Fruit fly (Drosophila melanogaster) whole organism, embryonic: ENCODE results near the gene CG6163.

ENCODE experiments used
- CG11723 ChIP-seq: fragments of 200-800 bp; sonication (Bioruptor generic); optimal IDR thresholded peaks from 2 replicates; lab custom pipeline; 2017; ENCODE audit warnings: missing biosample characterization, mild to moderate bottlenecking, missing genetic modification characterization
- CG12391 ChIP-seq: fragments of 200-800 bp; sonication (Bioruptor generic); optimal IDR thresholded peaks from 3 replicates; lab custom pipeline; 2018; ENCODE audit warnings: missing biosample characterization, mild to moderate bottlenecking, missing genetic modification characterization, moderate library complexity
- CG13775 ChIP-seq: fragments of 200-800 bp; sonication (Bioruptor generic); optimal IDR thresholded peaks from 3 replicates; lab custom pipeline; 2017; ENCODE audit warnings: missing biosample characterization, mild to moderate bottlenecking, missing genetic modification characterization
- CG14050 ChIP-seq: fragments of 200-800 bp; sonication (Bioruptor generic); IDR thresholded peaks from 3 replicates; pipeline ENCODE4 v1.3.6; 2022; ENCODE audit warnings: missing biosample characterization, missing genetic modification characterization
- CG16815 ChIP-seq: fragments of 200-800 bp; sonication (Bioruptor generic); optimal IDR thresholded peaks from 3 replicates; lab custom pipeline; 2017; ENCODE audit warnings: missing biosample characterization, mild to moderate bottlenecking, missing genetic modification characterization
- CG17912 ChIP-seq: fragments of 200-800 bp; sonication (Bioruptor generic); optimal IDR thresholded peaks from 2 replicates; lab custom pipeline; 2018; ENCODE audit warnings: missing biosample characterization, mild to moderate bottlenecking, missing genetic modification characterization
- CG18262 ChIP-seq: fragments of 200-800 bp; optimal IDR thresholded peaks from 3 replicates; lab custom pipeline; 2019; ENCODE audit warnings: missing biosample characterization, mild to moderate bottlenecking, missing genetic modification characterization, moderate library complexity
- CG2712 ChIP-seq: fragments of 200-800 bp; optimal IDR thresholded peaks from 3 replicates; lab custom pipeline; 2019; ENCODE audit warnings: missing biosample characterization, mild to moderate bottlenecking, missing genetic modification characterization, moderate library complexity
- CG34376 ChIP-seq: fragments of 200-800 bp; sonication (Bioruptor generic); optimal IDR thresholded peaks from 2 replicates; lab custom pipeline; 2018; ENCODE audit warnings: missing biosample characterization, mild to moderate bottlenecking, missing genetic modification characterization
- CG43689 ChIP-seq: fragments of 200-800 bp; sonication (Bioruptor generic); IDR thresholded peaks from 2 replicates; pipeline ENCODE4 v1.3.6; 2022; ENCODE audit warnings: missing biosample characterization, missing genetic modification characterization
- CG4617 ChIP-seq: fragments of 200-800 bp; sonication (Bioruptor generic); optimal IDR thresholded peaks from 3 replicates; lab custom pipeline; 2016; ENCODE audit warnings: missing biosample characterization, missing genetic modification characterization, borderline replicate concordance
- CG5180 ChIP-seq: fragments of 200-800 bp; sonication (Bioruptor generic); optimal IDR thresholded peaks from 3 replicates; lab custom pipeline; 2017; ENCODE audit warnings: missing biosample characterization, missing genetic modification characterization, mild to moderate bottlenecking, moderate library complexity, missing genetic modification reagents
- CG7271 ChIP-seq: fragments of 200-800 bp; sonication (Bioruptor generic); optimal IDR thresholded peaks from 2 replicates; lab custom pipeline; 2018; ENCODE audit warnings: missing biosample characterization, mild to moderate bottlenecking, missing genetic modification characterization, moderate library complexity
- CG7556 ChIP-seq: fragments of 200-800 bp; sonication (Bioruptor generic); optimal IDR thresholded peaks from 2 replicates; lab custom pipeline; 2017; ENCODE audit warnings: missing biosample characterization, mild to moderate bottlenecking, missing genetic modification characterization
- CG8924 ChIP-seq: fragments of 200-800 bp; optimal IDR thresholded peaks from 3 replicates; lab custom pipeline; 2019; ENCODE audit warnings: missing biosample characterization, mild to moderate bottlenecking, missing genetic modification characterization, moderate library complexity
- CG9727 ChIP-seq: fragments of 200-800 bp; sonication (Bioruptor generic); optimal IDR thresholded peaks from 3 replicates; lab custom pipeline; 2017; ENCODE audit warnings: missing biosample characterization, mild to moderate bottlenecking, missing genetic modification characterization
- CG9932 ChIP-seq: fragments of 200-800 bp; sonication (Bioruptor generic); IDR thresholded peaks from 2 replicates; pipeline ENCODE4 v1.3.6; 2022; ENCODE audit warnings: missing biosample characterization, missing genetic modification characterization
- CTCF ChIP-seq: fragments of 200-800 bp; sonication (Bioruptor generic); optimal IDR thresholded peaks from 2 replicates; lab custom pipeline; 2017; ENCODE audit warnings: missing biosample characterization, mild to moderate bottlenecking, missing genetic modification characterization, moderate library complexity
- Camta ChIP-seq: fragments of 200-800 bp; sonication (Bioruptor generic); optimal IDR thresholded peaks from 2 replicates; lab custom pipeline; 2016; ENCODE audit warnings: missing biosample characterization, missing genetic modification characterization
- D19A ChIP-seq: fragments of 200-800 bp; optimal IDR thresholded peaks from 3 replicates; lab custom pipeline; 2019; ENCODE audit warnings: missing biosample characterization, mild to moderate bottlenecking, missing genetic modification characterization, moderate library complexity
- H2.0 ChIP-seq: fragments of 200-800 bp; sonication (Bioruptor generic); IDR thresholded peaks from 2 replicates; pipeline ENCODE4 v1.3.6; 2022; ENCODE audit warnings: missing biosample characterization, missing genetic modification characterization
- Hr3 ChIP-seq: fragments of 200-800 bp; sonication (Bioruptor generic); optimal IDR thresholded peaks from 3 replicates; lab custom pipeline; 2016; ENCODE audit warnings: missing biosample characterization, missing genetic modification characterization
- Lhr ChIP-seq: fragments of 200-800 bp; sonication (Bioruptor generic); optimal IDR thresholded peaks from 3 replicates; lab custom pipeline; 2017; ENCODE audit warnings: mild to moderate bottlenecking, missing biosample characterization, missing genetic modification reagents, missing genetic modification characterization
- MTF-1 ChIP-seq: fragments of 200-800 bp; sonication (Bioruptor generic); optimal IDR thresholded peaks from 2 replicates; lab custom pipeline; 2018; ENCODE audit warnings: missing biosample characterization, mild to moderate bottlenecking, missing genetic modification characterization, borderline replicate concordance
- Med ChIP-seq: fragments of 200-800 bp; sonication (Bioruptor generic); peaks from one replicate; lab custom pipeline; 2016; ENCODE audit warnings: missing biosample characterization, missing genetic modification characterization, mild to moderate bottlenecking, inconsistent platforms, moderate library complexity
- Mrtf ChIP-seq: fragments of 200-800 bp; sonication (Bioruptor generic); IDR thresholded peaks from 3 replicates; pipeline ENCODE4 v1.3.6; 2022; ENCODE audit warnings: missing biosample characterization, missing genetic modification characterization
- Rx ChIP-seq: fragments of 200-800 bp; sonication (Bioruptor generic); IDR thresholded peaks from 2 replicates; pipeline ENCODE4 v1.3.6; 2022; ENCODE audit warnings: missing biosample characterization, missing genetic modification characterization
- Scr ChIP-seq: fragments of 200-800 bp; sonication (Bioruptor generic); IDR thresholded peaks from 2 replicates; pipeline ENCODE4 v1.3.6; 2022; ENCODE audit warnings: missing biosample characterization, missing genetic modification characterization; ENCODE audit not compliant: partially characterized antibody
- Six4 ChIP-seq: fragments of 200-800 bp; sonication (Bioruptor generic); optimal IDR thresholded peaks from 2 replicates; lab custom pipeline; 2016; ENCODE audit warnings: missing biosample characterization, missing genetic modification characterization
- Sry-δ ChIP-seq: fragments of 200-800 bp; sonication (Bioruptor generic); optimal IDR thresholded peaks from 2 replicates; lab custom pipeline; 2016; ENCODE audit warnings: missing biosample characterization, missing genetic modification characterization
- Xrp1 ChIP-seq: fragments of 200-800 bp; sonication (Bioruptor generic); IDR thresholded peaks from 2 replicates; pipeline ENCODE4 v1.3.6; 2022; ENCODE audit warnings: missing biosample characterization, missing genetic modification characterization
- YL-1 ChIP-seq: fragments of 200-800 bp; sonication (Bioruptor generic); optimal IDR thresholded peaks from 3 replicates; lab custom pipeline; 2017; ENCODE audit warnings: missing biosample characterization, mild to moderate bottlenecking, missing genetic modification characterization
- amos ChIP-seq: fragments of 200-800 bp; sonication (Bioruptor generic); IDR thresholded peaks from 2 replicates; pipeline ENCODE4 v1.3.6; 2022; ENCODE audit warnings: missing biosample characterization, missing genetic modification characterization; ENCODE audit not compliant: partially characterized antibody
- ash1 ChIP-seq: fragments of 200-800 bp; sonication (Bioruptor generic); optimal IDR thresholded peaks from 2 replicates; lab custom pipeline; 2018; ENCODE audit warnings: missing biosample characterization, mild to moderate bottlenecking, missing genetic modification characterization
- cas ChIP-seq: fragments of 200-800 bp; sonication (Bioruptor generic); IDR thresholded peaks from 2 replicates; pipeline ENCODE4 v1.3.6; 2022; ENCODE audit warnings: missing biosample characterization, missing genetic modification characterization
- cato ChIP-seq: fragments of 200-800 bp; sonication (Bioruptor generic); optimal IDR thresholded peaks from 2 replicates; lab custom pipeline; 2016; ENCODE audit warnings: missing biosample characterization, missing genetic modification characterization, borderline replicate concordance
- gt ChIP-seq: fragments of 200-800 bp; sonication (Bioruptor generic); IDR thresholded peaks from 2 replicates; pipeline ENCODE4 v1.3.6; 2022; ENCODE audit warnings: missing biosample characterization, missing genetic modification characterization
- ind ChIP-seq: fragments of 200-800 bp; sonication (Bioruptor generic); optimal IDR thresholded peaks from 3 replicates; lab custom pipeline; 2016; ENCODE audit warnings: missing biosample characterization, missing genetic modification characterization
- kay ChIP-seq: fragments of 200-800 bp; sonication (Bioruptor generic); optimal IDR thresholded peaks from 2 replicates; lab custom pipeline; 2016; ENCODE audit warnings: missing biosample characterization, missing genetic modification characterization
- luna ChIP-seq: fragments of 200-800 bp; sonication (Bioruptor generic); optimal IDR thresholded peaks from 2 replicates; lab custom pipeline; 2016; ENCODE audit warnings: missing biosample characterization, missing genetic modification characterization
- prd ChIP-seq, 3 experiments: fragments of >200 bp in 2 of 3; fragments of 200-800 bp in 1 of 3; sonication (Bioruptor generic) in 1 of 3; optimal IDR thresholded peaks in 2 of 3; IDR thresholded peaks in 1 of 3; 2 replicates in 2 of 3; 3 replicates in 1 of 3; pipeline versions ENCODE4 v1.3.6 to Lab custom; 2017 to 2022; ENCODE audit warnings: missing biosample characterization in 1 of 3, missing genetic modification characterization in 1 of 3
- row ChIP-seq: fragments of 200-800 bp; sonication (Bioruptor generic); IDR thresholded peaks from 3 replicates; pipeline ENCODE4 v1.3.6; 2022; ENCODE audit warnings: missing biosample characterization, missing genetic modification characterization
- sens ChIP-seq: fragments of 200-800 bp; sonication (Bioruptor generic); peaks from one replicate; lab custom pipeline; 2016; ENCODE audit warnings: missing biosample characterization, missing genetic modification characterization
- sr ChIP-seq: fragments of 200-800 bp; sonication (Bioruptor generic); IDR thresholded peaks from 3 replicates; pipeline ENCODE4 v1.3.6; 2022; ENCODE audit warnings: missing biosample characterization, missing genetic modification characterization
- tna ChIP-seq: fragments of 200-800 bp; sonication (Bioruptor generic); IDR thresholded peaks from 2 replicates; pipeline ENCODE4 v1.3.6; 2022; ENCODE audit warnings: missing biosample characterization, missing genetic modification characterization; ENCODE audit not compliant: partially characterized antibody
- ttk ChIP-seq: fragments of 200-800 bp; sonication (Bioruptor generic); IDR thresholded peaks from 2 replicates; pipeline ENCODE4 v2.1.2; 2022; ENCODE audit warnings: missing biosample characterization, missing genetic modification characterization
- wek ChIP-seq: fragments of 200-800 bp; sonication (Bioruptor generic); optimal IDR thresholded peaks from 3 replicates; lab custom pipeline; 2018; ENCODE audit warnings: missing biosample characterization, mild to moderate bottlenecking, missing genetic modification characterization, moderate library complexity
- wor ChIP-seq: fragments of 200-800 bp; sonication (Bioruptor generic); IDR thresholded peaks from 2 replicates; pipeline ENCODE4 v1.3.6; 2022; ENCODE audit warnings: missing biosample characterization, missing genetic modification characterization
- yki ChIP-seq: fragments of >200 bp; optimal IDR thresholded peaks from 3 replicates; lab custom pipeline; 2018
- zfh1 ChIP-seq: fragments of 200-800 bp; sonication (Bioruptor generic); IDR thresholded peaks from 3 replicates; pipeline ENCODE4 v1.3.6; 2022; ENCODE audit warnings: missing biosample characterization, missing genetic modification characterization

The CG6163 gene

DNA sequence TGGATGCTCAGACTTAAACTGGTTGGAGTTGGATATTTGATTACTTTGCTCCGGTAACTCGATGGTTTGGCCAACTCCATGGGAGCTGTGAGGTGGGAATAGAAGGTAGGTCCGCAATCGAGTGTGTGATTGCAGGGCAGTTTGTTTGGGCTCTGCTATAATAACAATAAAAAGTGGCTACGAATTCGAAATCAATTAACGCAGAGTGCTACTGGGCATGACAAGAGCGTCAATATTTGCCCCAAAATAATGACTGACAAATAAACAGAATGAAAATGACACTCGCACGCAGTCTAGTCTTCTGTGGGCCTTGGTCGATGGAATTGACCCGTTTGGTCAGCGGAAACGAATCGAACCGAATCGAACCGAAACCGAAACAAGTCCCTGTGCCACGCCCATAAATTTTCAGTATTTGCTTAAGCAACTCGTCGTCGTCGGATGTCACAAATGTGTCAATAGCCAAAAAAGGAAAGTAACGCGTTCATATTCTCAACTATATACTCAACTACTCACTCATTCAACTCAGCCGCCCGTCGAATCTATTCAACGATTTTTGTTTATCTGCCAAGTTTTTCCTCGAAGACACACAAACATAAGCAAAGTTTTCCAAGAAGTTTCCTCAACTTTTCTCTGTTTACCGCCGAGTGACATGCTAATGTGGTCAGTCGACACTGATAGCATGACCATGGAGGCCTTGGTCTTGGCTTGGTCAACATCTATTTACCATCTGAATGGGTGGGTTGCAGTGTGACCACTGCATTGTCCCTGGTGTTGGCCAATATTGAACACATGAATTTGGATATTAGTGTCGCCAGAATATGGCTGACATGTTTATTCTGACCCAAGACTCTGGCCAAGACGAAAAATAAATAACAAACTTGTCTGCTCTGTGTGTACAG, 9.0 kb downstream of the CG6163 start (continued):
- TF ChIP-seq CG14050 (GFP tag; lab: Robert Waterston, UW) = no peak
- TF ChIP-seq MTF-1 (GFP tag; lab: Kevin White, UChicago) = peak; percentile 18
- peak; percentile 8 for TF ChIP-seq Sry-δ (GFP tag; lab: Kevin White, UChicago)
- peak; percentile 14 for TF ChIP-seq CG18262 (tag; lab: Kevin White, UChicago)
- no peak for TF ChIP-seq sr (GFP tag; lab: Robert Waterston, UW)
- TF ChIP-seq YL-1 (GFP tag; lab: Kevin White, UChicago) = no peak
- no peak for TF ChIP-seq Lhr (GFP tag; lab: Kevin White, UChicago)
- TF ChIP-seq Mrtf = no peak
- TF ChIP-seq CG9727 = peak; percentile 13
- TF ChIP-seq Hr3 (GFP tag; lab: Kevin White, UChicago) = no peak
- no peak for TF ChIP-seq luna
- no peak; the same call in 1 of the 2 replicates for TF ChIP-seq Rx (GFP tag; lab: Robert Waterston, UW)
- TF ChIP-seq yki (lab: Kevin White, UChicago) = no peak
- TF ChIP-seq D19A (tag; lab: Kevin White, UChicago) = no peak
- no peak for TF ChIP-seq tna
- TF ChIP-seq CG8924 (tag; lab: Kevin White, UChicago) = no peak
- TF ChIP-seq cas = no peak
- no peak for TF ChIP-seq amos (GFP tag; lab: Robert Waterston, UW)
- no peak for TF ChIP-seq cato (GFP tag; lab: Kevin White, UChicago)
- 0 out of 2 replicates have a peak, but pooled peaks have one; percentile 16 for TF ChIP-seq Xrp1 (GFP tag; lab: Robert Waterston, UW)
- TF ChIP-seq CG4617 (GFP tag; lab: Kevin White, UChicago) = no peak
- no peak for TF ChIP-seq prd (optimal IDR thresholded peaks at IDR 0.05; lab: Kevin White, UChicago)
- TF ChIP-seq prd (GFP tag; IDR thresholded peaks at IDR 0.05; lab: Robert Waterston, UW) = no peak
- no peak for TF ChIP-seq ttk (GFP tag; lab: Robert Waterston, UW)
- TF ChIP-seq Med = peak; percentile 65
- TF ChIP-seq CG16815 (GFP tag; lab: Kevin White, UChicago) = no peak
- 0 out of 2 replicates have a peak, but pooled peaks have one; percentile 22 for TF ChIP-seq CG43689 (GFP tag; lab: Robert Waterston, UW)
- no peak for TF ChIP-seq CG13775 (GFP tag; lab: Kevin White, UChicago)
- no peak for TF ChIP-seq gt (GFP tag; lab: Robert Waterston, UW)
- no peak for TF ChIP-seq CTCF (GFP tag; lab: Kevin White, UChicago)
- TF ChIP-seq CG11723 (GFP tag; lab: Kevin White, UChicago) = peak; percentile 13
- no peak for TF ChIP-seq CG17912 (GFP tag; lab: Kevin White, UChicago)
- TF ChIP-seq ind = no peak
- TF ChIP-seq Scr (GFP tag; lab: Robert Waterston, UW) = no peak
- TF ChIP-seq CG7271 (tag; lab: Kevin White, UChicago) = no peak
- peak; percentile 3 for TF ChIP-seq CG2712 (tag; lab: Kevin White, UChicago)
- TF ChIP-seq wek (GFP tag; lab: Kevin White, UChicago) = peak; percentile 53
- TF ChIP-seq row (GFP tag; lab: Robert Waterston, UW) = no peak
- TF ChIP-seq wor (GFP tag; lab: Robert Waterston, UW) = no peak
- TF ChIP-seq Camta = no peak
- peak; percentile 26; the same call in 1 of the 3 replicates for TF ChIP-seq zfh1 (GFP tag; lab: Robert Waterston, UW)
- TF ChIP-seq CG12391 (tag; lab: Kevin White, UChicago) = no peak
- peak; percentile 83 for TF ChIP-seq sens (GFP tag; lab: Kevin White, UChicago)
- peak; percentile 8 for TF ChIP-seq CG7556
- TF ChIP-seq H2.0 (GFP tag; lab: Robert Waterston, UW) = no peak
- TF ChIP-seq ash1 (GFP tag; lab: Kevin White, UChicago) = no peak
- TF ChIP-seq CG5180 (GFP tag; lab: Kevin White, UChicago) = peak; percentile 36
- TF ChIP-seq Six4 = no peak
- TF ChIP-seq CG9932 = no peak
- TF ChIP-seq kay (GFP tag; lab: Kevin White, UChicago) = no peak
- TF ChIP-seq CG34376 = no peak
